Fruit fly (Drosophila melanogaster): ENCODE measurements around the gene Cpr12A.

- TF ChIP-seq spab (GFP tag; optimal IDR thresholded peaks at IDR 0.05) (no peak), OdsH (GFP tag; optimal IDR thresholded peaks at IDR 0.05) (no peak)
These were observed 26.8 kb downstream of the Cpr12A start for dm6 chrX:13570255-13570654.
